Fruit fly (Drosophila melanogaster) whole organism, pupa: ENCODE measurements around the gene CG17078.
A peak's percentile ranks its signal among the peaks of the same experiment; 100 is the strongest.

Source experiments
- CG13204 ChIP-seq: fragments of 200-800 bp; sonication (Bioruptor generic); optimal IDR thresholded peaks from 2 replicates; lab custom pipeline; 2018; ENCODE audit warnings: missing biosample characterization, mild to moderate bottlenecking, missing genetic modification characterization, moderate library complexity
- CG14655 ChIP-seq: fragments of 200-800 bp; sonication (Bioruptor generic); optimal IDR thresholded peaks from 3 replicates; lab custom pipeline; 2017; ENCODE audit warnings: mild to moderate bottlenecking, missing biosample characterization, missing genetic modification reagents, missing genetic modification characterization
- CG17806 ChIP-seq: fragments of 200-800 bp; sonication (Bioruptor generic); optimal IDR thresholded peaks from 2 replicates; lab custom pipeline; 2018; ENCODE audit warnings: missing biosample characterization, mild to moderate bottlenecking, missing genetic modification characterization, moderate library complexity
- CG8159 ChIP-seq: fragments of 200-800 bp; sonication (Bioruptor generic); optimal IDR thresholded peaks from 3 replicates; lab custom pipeline; 2018; ENCODE audit warnings: missing biosample characterization, mild to moderate bottlenecking, missing genetic modification characterization, moderate library complexity
- D1 ChIP-seq: fragments of 200-800 bp; sonication (Bioruptor generic); optimal IDR thresholded peaks from 2 replicates; lab custom pipeline; 2018; ENCODE audit warnings: missing biosample characterization, mild to moderate bottlenecking, missing genetic modification characterization, moderate library complexity

- peak; percentile 56 for TF ChIP-seq CG17806 (tag; lab: Kevin White, UChicago)
- TF ChIP-seq CG13204 (GFP tag; lab: Kevin White, UChicago): peak; percentile 59
- TF ChIP-seq CG14655 (GFP tag; lab: Kevin White, UChicago): no peak
- TF ChIP-seq D1: no peak
- peak; percentile 70 for TF ChIP-seq CG8159 (tag; lab: Kevin White, UChicago)
Measured at dm6 chr2L:286421-286820, 8.4 kb upstream of the CG17078 start.
